Fruit fly (Drosophila melanogaster) whole organism, embryonic: ENCODE measurements around the gene Gr63a.

Source experiments
- BEAF-32 ChIP-seq: fragments of 200-800 bp; sonication (Bioruptor generic); optimal IDR thresholded peaks from 3 replicates; lab custom pipeline; 2017; ENCODE audit warnings: missing biosample characterization, missing genetic modification characterization, mild to moderate bottlenecking, moderate library complexity, missing genetic modification reagents
- CG10147 ChIP-seq: fragments of 200-800 bp; sonication (Bioruptor generic); optimal IDR thresholded peaks from 2 replicates; lab custom pipeline; 2019; ENCODE audit warnings: missing biosample characterization, mild to moderate bottlenecking, missing genetic modification characterization, moderate library complexity
- CG11398 ChIP-seq: fragments of 200-800 bp; sonication (Bioruptor generic); optimal IDR thresholded peaks from 2 replicates; lab custom pipeline; 2016; ENCODE audit warnings: missing biosample characterization, missing genetic modification characterization
- CG11456 ChIP-seq: fragments of 200-800 bp; sonication (Bioruptor generic); IDR thresholded peaks from 3 replicates; pipeline ENCODE4 v1.3.6; 2022; ENCODE audit warnings: missing biosample characterization, missing genetic modification characterization
- CG11695 ChIP-seq: fragments of 200-800 bp; sonication (Bioruptor generic); IDR thresholded peaks from 3 replicates; pipeline ENCODE4 v1.3.6; 2022; ENCODE audit warnings: missing biosample characterization, missing genetic modification characterization
- CG13287 ChIP-seq: fragments of 200-800 bp; sonication (Bioruptor generic); IDR thresholded peaks from 2 replicates; pipeline ENCODE4 v1.3.6; 2022; ENCODE audit warnings: missing biosample characterization, missing genetic modification characterization; ENCODE audit not compliant: partially characterized antibody
- CG13296 ChIP-seq: fragments of 200-800 bp; sonication (Bioruptor generic); optimal IDR thresholded peaks from 3 replicates; lab custom pipeline; 2018; ENCODE audit warnings: missing biosample characterization, mild to moderate bottlenecking, missing genetic modification characterization
- CG15269 ChIP-seq: fragments of 200-800 bp; sonication (Bioruptor generic); optimal IDR thresholded peaks from 2 replicates; lab custom pipeline; 2018; ENCODE audit warnings: missing biosample characterization, mild to moderate bottlenecking, missing genetic modification characterization, moderate library complexity
- CG32532 ChIP-seq: fragments of 200-800 bp; sonication (Bioruptor generic); IDR thresholded peaks from 2 replicates; pipeline ENCODE4 v1.3.6; 2022; ENCODE audit warnings: missing biosample characterization, missing genetic modification characterization
- CG3281 ChIP-seq: fragments of 200-800 bp; sonication (Bioruptor generic); optimal IDR thresholded peaks from 3 replicates; lab custom pipeline; 2017; ENCODE audit warnings: missing biosample characterization, mild to moderate bottlenecking, missing genetic modification characterization
- CG34224 ChIP-seq: fragments of 200-800 bp; sonication (Bioruptor generic); IDR thresholded peaks from 3 replicates; pipeline ENCODE4 v1.3.6; 2022; ENCODE audit warnings: missing biosample characterization, missing genetic modification characterization; ENCODE audit not compliant: partially characterized antibody
- CG7786 ChIP-seq: fragments of 200-800 bp; sonication (Bioruptor generic); optimal IDR thresholded peaks from 2 replicates; lab custom pipeline; 2016; ENCODE audit warnings: missing biosample characterization, missing genetic modification characterization
- CG7839 ChIP-seq: fragments of 200-800 bp; sonication (Bioruptor generic); optimal IDR thresholded peaks from 3 replicates; lab custom pipeline; 2018; ENCODE audit warnings: missing biosample characterization, mild to moderate bottlenecking, missing genetic modification characterization, moderate library complexity
- CG7963 ChIP-seq: fragments of 200-800 bp; sonication (Bioruptor generic); IDR thresholded peaks from 3 replicates; pipeline ENCODE4 v1.3.6; 2022; ENCODE audit warnings: missing biosample characterization, missing genetic modification characterization; ENCODE audit not compliant: partially characterized antibody
- CG8388 ChIP-seq: fragments of 200-800 bp; sonication (Bioruptor generic); optimal IDR thresholded peaks from 2 replicates; lab custom pipeline; 2019; ENCODE audit warnings: missing biosample characterization, mild to moderate bottlenecking, missing genetic modification characterization, moderate library complexity
- CG9932 ChIP-seq: fragments of 200-800 bp; sonication (Bioruptor generic); IDR thresholded peaks from 2 replicates; pipeline ENCODE4 v1.3.6; 2022; ENCODE audit warnings: missing biosample characterization, missing genetic modification characterization
- E2f2 ChIP-seq: fragments of 200-800 bp; sonication (Bioruptor generic); IDR thresholded peaks from 2 replicates; pipeline ENCODE4 v1.3.6; 2022; ENCODE audit warnings: missing biosample characterization, missing genetic modification characterization
- H2.0 ChIP-seq: fragments of 200-800 bp; sonication (Bioruptor generic); IDR thresholded peaks from 2 replicates; pipeline ENCODE4 v1.3.6; 2022; ENCODE audit warnings: missing biosample characterization, missing genetic modification characterization
- MBD-R2 ChIP-seq: fragments of 200-800 bp; sonication (Bioruptor generic); IDR thresholded peaks from 2 replicates; pipeline ENCODE4 v1.3.6; 2022; ENCODE audit warnings: missing biosample characterization, missing genetic modification characterization
- Med ChIP-seq: fragments of 200-800 bp; sonication (Bioruptor generic); peaks from one replicate; lab custom pipeline; 2016; ENCODE audit warnings: missing biosample characterization, missing genetic modification characterization, mild to moderate bottlenecking, inconsistent platforms, moderate library complexity
- Meics ChIP-seq: fragments of 200-800 bp; sonication (Bioruptor generic); optimal IDR thresholded peaks from 2 replicates; lab custom pipeline; 2017; ENCODE audit warnings: missing biosample characterization, mild to moderate bottlenecking, missing genetic modification characterization
- NC2α ChIP-seq: fragments of 200-800 bp; sonication (Bioruptor generic); optimal IDR thresholded peaks from 2 replicates; lab custom pipeline; 2016; ENCODE audit warnings: missing biosample characterization, missing genetic modification characterization
- Opbp ChIP-seq: fragments of 200-800 bp; sonication (Bioruptor generic); IDR thresholded peaks from 3 replicates; pipeline ENCODE4 v1.3.6; 2022; ENCODE audit warnings: missing biosample characterization, missing genetic modification characterization; ENCODE audit not compliant: partially characterized antibody
- Rfx ChIP-seq: fragments of 200-800 bp; sonication (Bioruptor generic); IDR thresholded peaks from 2 replicates; pipeline ENCODE4 v1.3.6; 2022; ENCODE audit warnings: missing biosample characterization, missing genetic modification characterization
- Scr ChIP-seq: fragments of 200-800 bp; sonication (Bioruptor generic); IDR thresholded peaks from 2 replicates; pipeline ENCODE4 v1.3.6; 2022; ENCODE audit warnings: missing biosample characterization, missing genetic modification characterization; ENCODE audit not compliant: partially characterized antibody
- bcd ChIP-seq: fragments of 200-800 bp; sonication (Bioruptor generic); optimal IDR thresholded peaks from 2 replicates; lab custom pipeline; 2017; ENCODE audit warnings: missing biosample characterization, mild to moderate bottlenecking, missing genetic modification characterization
- crol ChIP-seq: fragments of 200-800 bp; sonication (Bioruptor generic); IDR thresholded peaks from 2 replicates; pipeline ENCODE4 v1.3.6; 2022; ENCODE audit warnings: missing biosample characterization, missing genetic modification characterization
- dmrt11E ChIP-seq: fragments of 200-800 bp; sonication (Bioruptor generic); optimal IDR thresholded peaks from 3 replicates; lab custom pipeline; 2018; ENCODE audit warnings: missing biosample characterization, mild to moderate bottlenecking, missing genetic modification characterization, moderate library complexity
- dysf ChIP-seq: fragments of 200-800 bp; sonication (Bioruptor generic); IDR thresholded peaks from 3 replicates; pipeline ENCODE4 v1.3.6; 2022; ENCODE audit warnings: missing biosample characterization, missing genetic modification characterization
- exex ChIP-seq: fragments of 200-800 bp; sonication (Bioruptor generic); optimal IDR thresholded peaks from 4 replicates; lab custom pipeline; 2018; ENCODE audit warnings: missing biosample characterization, mild to moderate bottlenecking, missing genetic modification characterization, moderate library complexity
- gfzf ChIP-seq: fragments of 200-800 bp; sonication (Bioruptor generic); optimal IDR thresholded peaks from 2 replicates; lab custom pipeline; 2016; ENCODE audit warnings: missing biosample characterization, mild to moderate bottlenecking, missing genetic modification characterization, moderate library complexity
- lab ChIP-seq: fragments of 200-800 bp; sonication (Bioruptor generic); optimal IDR thresholded peaks from 3 replicates; lab custom pipeline; 2017; ENCODE audit warnings: missing biosample characterization, missing genetic modification characterization, mild to moderate bottlenecking, moderate library complexity, missing genetic modification reagents
- prd ChIP-seq, 3 experiments: fragments of >200 bp in 2 of 3; fragments of 200-800 bp in 1 of 3; sonication (Bioruptor generic) in 1 of 3; optimal IDR thresholded peaks in 2 of 3; IDR thresholded peaks in 1 of 3; 2 replicates in 2 of 3; 3 replicates in 1 of 3; pipeline versions ENCODE4 v1.3.6 to Lab custom; 2017 to 2022; ENCODE audit warnings: missing biosample characterization in 1 of 3, missing genetic modification characterization in 1 of 3
- row ChIP-seq: fragments of 200-800 bp; sonication (Bioruptor generic); IDR thresholded peaks from 3 replicates; pipeline ENCODE4 v1.3.6; 2022; ENCODE audit warnings: missing biosample characterization, missing genetic modification characterization
- sens ChIP-seq: fragments of 200-800 bp; sonication (Bioruptor generic); peaks from one replicate; lab custom pipeline; 2016; ENCODE audit warnings: missing biosample characterization, missing genetic modification characterization
- sima ChIP-seq: fragments of 200-800 bp; sonication (Bioruptor generic); optimal IDR thresholded peaks from 2 replicates; lab custom pipeline; 2016; ENCODE audit warnings: missing biosample characterization, missing genetic modification characterization
- slbo ChIP-seq: fragments of 200-800 bp; sonication (Bioruptor generic); IDR thresholded peaks from 2 replicates; pipeline ENCODE4 v1.3.6; 2022; ENCODE audit warnings: missing biosample characterization, missing genetic modification characterization
- sna ChIP-seq: fragments of 200-800 bp; sonication (Bioruptor generic); IDR thresholded peaks from 2 replicates; pipeline ENCODE4 v1.3.6; 2022; ENCODE audit warnings: missing biosample characterization, missing genetic modification characterization; ENCODE audit not compliant: partially characterized antibody
- sug ChIP-seq: fragments of 200-800 bp; optimal IDR thresholded peaks from 2 replicates; lab custom pipeline; 2019; ENCODE audit warnings: missing biosample characterization, mild to moderate bottlenecking, missing genetic modification characterization, moderate library complexity
- tna ChIP-seq: fragments of 200-800 bp; sonication (Bioruptor generic); IDR thresholded peaks from 2 replicates; pipeline ENCODE4 v1.3.6; 2022; ENCODE audit warnings: missing biosample characterization, missing genetic modification characterization; ENCODE audit not compliant: partially characterized antibody
- vfl ChIP-seq: fragments of 200-800 bp; sonication (Bioruptor generic); optimal IDR thresholded peaks from 2 replicates; lab custom pipeline; 2016; ENCODE audit warnings: missing biosample characterization, missing genetic modification characterization
- vnd ChIP-seq: fragments of 200-800 bp; sonication (Bioruptor generic); IDR thresholded peaks from 3 replicates; pipeline ENCODE4 v1.3.6; 2022; ENCODE audit warnings: missing biosample characterization, missing genetic modification characterization; ENCODE audit not compliant: partially characterized antibody
- vvl ChIP-seq: fragments of 200-800 bp; sonication (Bioruptor generic); IDR thresholded peaks from 2 replicates; pipeline ENCODE4 v1.3.6; 2022; ENCODE audit warnings: missing biosample characterization, missing genetic modification characterization

Gr63a gene

dm6 chr3L:3942241-3943028 is 46.0 kb upstream of the Gr63a start, which contains the start of the genes CG10863 and CG14982 (continued):
- peak; percentile 43 for TF ChIP-seq lab (GFP tag; lab: Kevin White, UChicago)
- no peak for TF ChIP-seq bcd (GFP tag; lab: Kevin White, UChicago)
- no peak for TF ChIP-seq CG11456

dm6 chr3L:3940075-3940819 is 43.8 kb upstream of the Gr63a start, which contains the start of gene CG12766:
TSS of gene CG12766 (minus strand) at chr3L:3940125.
- TF ChIP-seq dmrt11E (tag; lab: Kevin White, UChicago) (no peak), CG13287 (GFP tag; lab: Robert Waterston, UW) (peak; percentile 76), CG7839 (tag; lab: Kevin White, UChicago) (peak; percentile 30), E2f2 (GFP tag; lab: Robert Waterston, UW) (peak; percentile 76), vfl (GFP tag; lab: Kevin White, UChicago) (no peak), CG11398 (GFP tag; lab: Kevin White, UChicago) (no peak), NC2α (GFP tag; lab: Kevin White, UChicago) (no peak), CG3281 (GFP tag; lab: Kevin White, UChicago) (peak; percentile 0), gfzf (peak; percentile 35), Meics (peak; percentile 16), CG9932 (GFP tag; lab: Robert Waterston, UW) (peak; percentile 38; the same call in 1 of the 2 replicates), vvl (GFP tag; lab: Robert Waterston, UW) (0 out of 2 replicates have a peak, but pooled peaks have one; percentile 5), sima (GFP tag; lab: Kevin White, UChicago) (no peak), row (GFP tag; lab: Robert Waterston, UW) (peak; percentile 58; the same call in 2 of the 3 replicates), sens (GFP tag; lab: Kevin White, UChicago) (peak; percentile 75), CG8388 (GFP tag; lab: Kevin White, UChicago) (no peak), CG7786 (GFP tag; lab: Kevin White, UChicago) (no peak), BEAF-32 (GFP tag; lab: Kevin White, UChicago) (peak; percentile 4), tna (GFP tag; lab: Robert Waterston, UW) (peak; percentile 71), dysf (GFP tag; lab: Robert Waterston, UW) (peak; percentile 23; the same call in 1 of the 3 replicates), sug (tag; lab: Kevin White, UChicago) (peak; percentile 28), CG15269 (peak; percentile 36), CG10147 (GFP tag; lab: Kevin White, UChicago) (peak; percentile 11), MBD-R2 (GFP tag; lab: Robert Waterston, UW) (peak; percentile 23; the same call in 1 of the 2 replicates), prd (optimal IDR thresholded peaks at IDR 0.05; lab: Kevin White, UChicago) (no peak), prd (GFP tag; IDR thresholded peaks at IDR 0.05; lab: Robert Waterston, UW) (0 out of 3 replicates have a peak, but pooled peaks have one; percentile 5), CG32532 (GFP tag; lab: Robert Waterston, UW) (peak; percentile 42; the same call in 1 of the 2 replicates), Scr (GFP tag; lab: Robert Waterston, UW) (peak; percentile 64), lab (GFP tag; lab: Kevin White, UChicago) (peak; percentile 43), H2.0 (GFP tag; lab: Robert Waterston, UW) (0 out of 2 replicates have a peak, but pooled peaks have one; percentile 13), Rfx (GFP tag; lab: Robert Waterston, UW) (peak; percentile 53; the same call in 1 of the 2 replicates), CG7963 (peak; percentile 55; the same call in 1 of the 3 replicates), Opbp (GFP tag; lab: Robert Waterston, UW) (peak; percentile 34; the same call in 1 of the 3 replicates), slbo (GFP tag; lab: Robert Waterston, UW) (peak; percentile 29; the same call in 1 of the 2 replicates), vnd (GFP tag; lab: Robert Waterston, UW) (peak; percentile 33; the same call in 1 of the 3 replicates), Med (GFP tag; lab: Kevin White, UChicago) (peak; percentile 22), CG11695 (GFP tag; lab: Robert Waterston, UW) (0 out of 3 replicates have a peak, but pooled peaks have one; percentile 19), exex (tag; lab: Kevin White, UChicago) (peak; percentile 71), crol (GFP tag; lab: Robert Waterston, UW) (no peak), CG13296 (peak; percentile 5), sna (peak; percentile 62), CG34224 (peak; percentile 75)
